Worm (Caenorhabditis elegans): ENCODE data around the gene Y51H4A.1.
A peak's percentile ranks its signal among the peaks of the same experiment; 100 is the strongest.
"Not testable (repeated sequence)": the region's sequence is repeated elsewhere in the genome, so short reads cannot be mapped to it uniquely, and the experiment has no call there.

Gene Y51H4A.1

DNA sequence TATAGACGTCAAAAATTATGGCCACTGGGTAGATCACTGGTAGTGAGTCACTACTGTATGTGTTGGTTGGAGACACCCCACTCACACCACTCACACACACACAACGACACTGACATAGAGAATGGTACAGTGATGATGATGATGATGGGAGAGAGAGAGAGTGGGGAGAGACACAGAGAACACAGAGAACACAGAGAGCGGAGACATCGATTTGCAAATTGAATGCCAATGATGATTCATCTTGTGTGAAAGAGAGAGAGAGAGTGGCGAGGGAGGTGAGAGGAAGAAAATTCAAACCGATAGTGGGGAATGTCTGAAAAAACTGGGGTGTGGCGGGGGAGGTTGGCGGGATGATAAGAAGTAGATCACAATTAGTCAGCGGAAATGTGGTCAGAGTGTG, 12.9 kb upstream of the Y51H4A.1 start (continued):
- TF ChIP-seq pax-1 (tag; optimal IDR thresholded peaks at IDR 0.05) (no peak), tbx-2 (tag; optimal IDR thresholded peaks at IDR 0.05) (peak; percentile 38), ceh-31 (tag; optimal IDR thresholded peaks at IDR 0.05) (peak; percentile 17)

DNA sequence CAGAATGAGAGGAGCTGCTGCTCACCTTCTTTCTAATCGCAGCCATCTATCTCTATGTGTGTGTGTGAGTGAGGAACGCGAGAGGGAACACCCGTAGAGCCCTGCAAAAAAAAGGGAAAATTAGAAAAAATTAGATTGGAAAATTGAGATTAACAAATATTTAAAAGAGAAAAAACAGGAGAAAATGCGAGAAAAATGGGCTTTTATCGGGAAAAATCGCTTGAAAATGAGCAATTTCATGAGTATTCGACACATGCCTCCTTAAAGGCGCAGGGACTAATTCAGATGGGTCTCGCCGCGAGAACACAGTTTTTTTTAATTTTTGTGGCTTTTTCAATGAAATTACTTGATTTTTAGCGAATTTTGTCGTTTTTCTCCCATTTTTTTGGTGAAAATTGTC, 11.8 kb upstream of the Y51H4A.1 start, which contains the start of gene rho-1:
Gene rho-1 (minus strand): TSS at position 101 of the 400 bp plus-strand sequence.
- TF ChIP-seq pax-1 (tag; optimal IDR thresholded peaks at IDR 0.05) (no peak), T23F11.4 (GFP tag; optimal IDR thresholded peaks at IDR 0.05) (no peak), mec-3 (tag; optimal IDR thresholded peaks at IDR 0.05; ENCODE audit: borderline replicate concordance) (no peak), ceh-48 (tag; optimal IDR thresholded peaks at IDR 0.05) (no peak), nfya-1 (tag; optimal IDR thresholded peaks at IDR 0.05) (no peak), F13H6.1 (tag; optimal IDR thresholded peaks at IDR 0.05) (no peak), unc-42 (tag; optimal IDR thresholded peaks at IDR 0.05) (no peak), madf-2 (tag; optimal IDR thresholded peaks at IDR 0.05) (no peak)

DNA sequence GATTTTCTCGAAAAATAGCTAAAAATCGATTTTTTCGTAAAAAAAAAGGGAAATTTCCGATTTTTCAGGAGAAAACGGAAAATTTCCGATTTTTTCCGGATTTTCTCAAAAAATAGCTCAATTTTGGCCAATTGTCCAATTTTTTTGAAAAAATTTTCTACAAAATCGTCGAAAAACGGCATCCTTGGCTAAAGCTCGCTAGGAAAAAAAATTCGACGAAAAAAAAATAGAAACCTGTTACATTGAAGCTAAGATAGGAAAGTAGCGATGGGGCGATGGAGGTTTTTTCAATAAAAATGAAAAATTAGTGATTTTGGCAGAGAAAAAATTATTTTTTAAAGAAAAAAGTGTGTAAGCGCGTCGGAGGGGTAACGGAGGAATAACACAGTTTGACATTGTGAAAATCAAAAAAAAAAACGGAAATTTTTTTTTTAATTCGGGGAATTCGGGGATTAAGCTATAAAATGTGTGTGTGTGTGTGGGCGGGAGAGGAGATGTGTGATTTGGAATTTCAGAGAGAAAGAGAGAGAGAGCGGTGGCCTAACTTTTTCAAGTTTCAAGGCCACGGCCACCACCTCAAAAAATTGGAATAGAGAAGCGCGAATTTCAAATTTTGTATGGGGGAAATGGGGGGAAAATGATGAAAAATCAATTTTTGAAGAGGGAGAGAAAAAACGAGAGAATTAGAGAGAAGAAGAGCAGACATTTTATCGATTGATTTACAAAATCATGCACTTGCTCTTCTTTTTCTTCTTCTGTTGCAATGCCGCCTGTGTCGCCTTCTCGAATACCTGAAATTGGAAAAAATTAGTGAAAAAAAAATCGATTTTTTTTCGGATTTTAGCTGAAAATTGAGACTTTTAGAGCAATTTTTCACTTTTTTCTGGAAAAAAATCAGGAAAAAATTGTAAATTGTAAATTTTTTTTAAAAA, 6.4 kb upstream of the Y51H4A.1 start:
- TF ChIP-seq ceh-31 (tag; optimal IDR thresholded peaks at IDR 0.05) (no peak), fkh-6 (tag; optimal IDR thresholded peaks at IDR 0.05) (no peak), odd-2 (tag; optimal IDR thresholded peaks at IDR 0.05) (no peak), Y22D7AL.16 (tag; optimal IDR thresholded peaks at IDR 0.05) (no peak), rnt-1 (tag; optimal IDR thresholded peaks at IDR 0.05) (no peak), ttx-3 (tag; optimal IDR thresholded peaks at IDR 0.05) (no peak), C38D4.7 (GFP tag; optimal IDR thresholded peaks at IDR 0.05) (no peak), pag-3 (tag; optimal IDR thresholded peaks at IDR 0.05; ENCODE audit: borderline replicate concordance) (no peak), unc-42 (tag; optimal IDR thresholded peaks at IDR 0.05) (no peak)

DNA sequence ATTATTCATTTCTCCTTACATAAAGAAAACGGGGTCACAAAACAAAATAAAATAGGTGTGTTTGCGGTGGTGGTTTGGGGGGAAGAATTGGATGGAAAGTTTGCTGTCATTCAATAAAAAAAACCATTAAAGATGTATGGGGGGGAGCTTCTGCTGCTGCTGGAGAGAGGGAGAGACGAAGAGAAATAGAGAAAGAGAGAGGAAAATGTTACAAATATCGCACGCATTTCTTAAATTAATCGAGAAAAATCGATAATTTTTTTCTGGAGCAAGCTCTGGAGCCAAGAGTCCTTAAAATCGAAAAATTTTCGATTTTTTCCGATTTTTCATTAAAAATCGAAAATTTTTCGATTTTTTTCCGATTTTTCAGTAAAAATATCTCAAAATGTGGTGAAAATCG, 5.7 kb upstream of the Y51H4A.1 start:
- no peak for TF ChIP-seq pha-2 (tag; optimal IDR thresholded peaks at IDR 0.05)
- peak; percentile 2 for TF ChIP-seq ceh-48 (tag; optimal IDR thresholded peaks at IDR 0.05)
- no peak for TF ChIP-seq hlh-6 (tag; optimal IDR thresholded peaks at IDR 0.05)
- TF ChIP-seq lim-6 (tag; optimal IDR thresholded peaks at IDR 0.05), result no peak
- TF ChIP-seq rnt-1 (tag; optimal IDR thresholded peaks at IDR 0.05), result no peak
- no peak for TF ChIP-seq ets-4 (tag; optimal IDR thresholded peaks at IDR 0.05)
- no peak for TF ChIP-seq pat-9 (tag; optimal IDR thresholded peaks at IDR 0.05)
- no peak for TF ChIP-seq sox-4 (tag; optimal IDR thresholded peaks at IDR 0.05)
- peak; percentile 41 for TF ChIP-seq ama-1 (optimal IDR thresholded peaks at IDR 0.05)

DNA sequence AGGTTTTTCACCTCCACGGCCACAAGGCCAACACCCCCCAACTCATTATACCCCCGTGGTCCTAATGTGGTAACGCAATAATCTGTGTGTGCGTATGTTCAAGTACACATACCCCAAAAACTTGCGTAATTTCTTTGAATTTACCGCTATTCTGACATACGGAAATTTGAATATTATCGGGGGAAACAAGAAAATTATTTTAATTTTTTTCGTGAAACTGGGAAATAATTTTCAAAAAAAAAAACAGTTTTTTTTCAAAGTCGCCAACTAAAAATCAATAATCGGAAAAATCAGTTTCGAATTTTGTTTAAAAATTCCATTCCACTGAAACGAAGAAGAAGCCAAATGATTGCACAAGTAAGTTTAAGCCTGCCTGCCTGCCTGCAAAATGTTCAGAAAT, 3.8 kb upstream of the Y51H4A.1 start, which contains the start of gene Y51H4A.938:
Gene Y51H4A.938 (plus strand): TSS at position 301 of the 400 bp plus-strand sequence.
- not testable (repeated sequence) for TF ChIP-seq pax-1 (tag; optimal IDR thresholded peaks at IDR 0.05); tbx-2 (tag; optimal IDR thresholded peaks at IDR 0.05); dmd-4 (tag; optimal IDR thresholded peaks at IDR 0.05; ENCODE audit: borderline replicate concordance)

DNA sequence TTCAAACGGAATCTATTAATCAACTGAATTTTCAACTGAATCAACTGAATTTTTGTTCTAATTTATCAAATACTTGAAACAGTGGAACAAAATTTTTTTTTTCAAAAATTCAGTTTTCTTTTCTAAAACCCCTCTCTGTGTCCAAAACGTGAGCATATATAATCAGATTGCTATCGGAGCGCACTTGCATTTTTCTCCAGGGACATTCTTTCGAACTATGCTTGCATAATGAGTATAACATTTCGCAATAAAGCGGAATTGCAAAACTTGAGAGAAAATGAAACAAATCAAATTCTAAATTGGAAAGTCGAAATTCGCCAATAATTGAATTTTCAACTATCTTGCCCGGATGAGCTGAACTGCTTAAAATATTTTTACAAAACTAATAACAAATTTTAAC, 1.0 kb downstream of the Y51H4A.1 start:
- TF ChIP-seq unc-42 (tag; optimal IDR thresholded peaks at IDR 0.05) (peak; percentile 55), tbx-2 (tag; optimal IDR thresholded peaks at IDR 0.05) (no peak)

DNA sequence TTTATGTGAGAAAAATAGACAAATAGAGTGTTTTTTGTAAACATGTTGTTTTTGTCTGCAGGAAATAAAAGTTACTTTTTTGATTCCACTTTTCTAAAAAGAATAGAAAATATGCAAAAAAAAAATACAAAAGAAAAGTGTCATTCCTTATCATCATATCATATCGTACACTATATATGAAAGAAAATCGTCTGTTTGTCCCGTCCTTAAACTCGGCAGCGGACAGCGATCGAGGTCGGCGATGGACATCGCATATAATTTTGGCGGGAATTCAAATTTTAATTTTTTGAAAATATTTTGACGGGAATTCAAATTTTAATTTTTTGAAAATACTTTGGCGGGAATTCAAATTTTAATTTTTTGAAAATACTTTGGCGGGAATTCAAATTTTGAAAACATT, 5.5 kb downstream of the Y51H4A.1 start:
- TF ChIP-seq che-1 (tag; optimal IDR thresholded peaks at IDR 0.05) (no peak), nhr-232 (tag; optimal IDR thresholded peaks at IDR 0.05) (no peak), lim-6 (tag; optimal IDR thresholded peaks at IDR 0.05) (no peak), dve-1 (tag; optimal IDR thresholded peaks at IDR 0.05) (no peak), F13H6.1 (tag; optimal IDR thresholded peaks at IDR 0.05) (no peak), lin-11 (tag; optimal IDR thresholded peaks at IDR 0.05) (no peak), unc-3 (GFP tag; conservative IDR thresholded peaks at IDR 0.05) (no peak), unc-3 (tag; optimal IDR thresholded peaks at IDR 0.05) (no peak), hlh-8 (tag; optimal IDR thresholded peaks at IDR 0.05) (no peak), hlh-15 (tag; optimal IDR thresholded peaks at IDR 0.05) (no peak), zip-5 (tag; optimal IDR thresholded peaks at IDR 0.05) (no peak), eyg-1 (tag; optimal IDR thresholded peaks at IDR 0.05) (no peak), ets-4 (tag; optimal IDR thresholded peaks at IDR 0.05) (no peak), hlh-30 (tag; optimal IDR thresholded peaks at IDR 0.05; ENCODE audit: insufficient read depth) (no peak), fkh-6 (tag; optimal IDR thresholded peaks at IDR 0.05) (no peak), unc-55 (GFP tag; optimal IDR thresholded peaks at IDR 0.05) (no peak), ceh-45 (GFP tag; IDR thresholded peaks at IDR 0.05) (no peak)
